Fruit fly (Drosophila melanogaster): ENCODE results near the gene CG7083.

CG7083 gene

dm6 chr3L:8370922-8371321, 30.3 kb downstream of the CG7083 start:
- 0 out of 2 replicates have a peak, but pooled peaks have one; percentile 27 for TF ChIP-seq slbo (GFP tag; IDR thresholded peaks at IDR 0.05)
- TF ChIP-seq sens (GFP tag) = peak; percentile 53
- no peak for TF ChIP-seq ro (GFP tag; IDR thresholded peaks at IDR 0.05)
- TF ChIP-seq CG14965 (GFP tag; optimal IDR thresholded peaks at IDR 0.05; ENCODE audit: borderline replicate concordance) = no peak
- no peak for TF ChIP-seq zfh1 (GFP tag; IDR thresholded peaks at IDR 0.05)
- no peak for TF ChIP-seq CG32532 (GFP tag; IDR thresholded peaks at IDR 0.05)
- 0 out of 2 replicates have a peak, but pooled peaks have one; percentile 9 for TF ChIP-seq vvl (GFP tag; IDR thresholded peaks at IDR 0.05)
- 0 out of 2 replicates have a peak, but pooled peaks have one; percentile 11 for TF ChIP-seq lmd (GFP tag; IDR thresholded peaks at IDR 0.05)
- TF ChIP-seq Ets65A (GFP tag) = peak; percentile 40
- TF ChIP-seq cad (GFP tag; optimal IDR thresholded peaks at IDR 0.05) = no peak
- no peak for TF ChIP-seq prd (optimal IDR thresholded peaks at IDR 0.05)
- peak; percentile 17; the same call in 1 of the 3 replicates for TF ChIP-seq prd (GFP tag; IDR thresholded peaks at IDR 0.05)
- TF ChIP-seq row (GFP tag; IDR thresholded peaks at IDR 0.05) = 0 out of 3 replicates have a peak, but pooled peaks have one; percentile 36
- TF ChIP-seq CG18764 (GFP tag; optimal IDR thresholded peaks at IDR 0.05) = no peak
- TF ChIP-seq ap (GFP tag; IDR thresholded peaks at IDR 0.05) = no peak
- peak; percentile 9 for TF ChIP-seq lbe (GFP tag; optimal IDR thresholded peaks at IDR 0.05)
- no peak for TF ChIP-seq Atf6 (GFP tag; IDR thresholded peaks at IDR 0.05)
- peak; percentile 28; the same call in 1 of the 2 replicates for TF ChIP-seq Rfx (GFP tag; IDR thresholded peaks at IDR 0.05)
- no peak for TF ChIP-seq Adf1 (GFP tag; IDR thresholded peaks at IDR 0.05)
- no peak for TF ChIP-seq Doc2 (GFP tag; IDR thresholded peaks at IDR 0.05)

dm6 chr3L:8371538-8371937, 31.0 kb downstream of the CG7083 start:
- TF ChIP-seq ems (GFP tag; optimal IDR thresholded peaks at IDR 0.05) (no peak), C15 (GFP tag; IDR thresholded peaks at IDR 0.05) (no peak), ttk (GFP tag; IDR thresholded peaks at IDR 0.05) (no peak), CG8388 (GFP tag; optimal IDR thresholded peaks at IDR 0.05) (no peak), CG15479 (GFP tag; optimal IDR thresholded peaks at IDR 0.05) (no peak), exex (tag; optimal IDR thresholded peaks at IDR 0.05) (no peak), CG3995 (GFP tag; optimal IDR thresholded peaks at IDR 0.05) (no peak), vfl (GFP tag; optimal IDR thresholded peaks at IDR 0.05) (no peak), CG18619 (GFP tag; optimal IDR thresholded peaks at IDR 0.05) (no peak), Atf6 (GFP tag; IDR thresholded peaks at IDR 0.05) (no peak)

dm6 chr3L:8372035-8372434, 31.4 kb downstream of the CG7083 start, which contains the start of gene ImpE1:
Gene ImpE1 (plus strand): TSS chr3L:8372405.
- TF ChIP-seq sens (GFP tag) (peak; percentile 14), chinmo (GFP tag; IDR thresholded peaks at IDR 0.05; ENCODE audit: partially characterized antibody) (0 out of 4 replicates have a peak, but pooled peaks have one; percentile 72), bbx (GFP tag; IDR thresholded peaks at IDR 0.05; ENCODE audit: partially characterized antibody) (0 out of 2 replicates have a peak, but pooled peaks have one; percentile 8), CG9932 (GFP tag; IDR thresholded peaks at IDR 0.05) (0 out of 2 replicates have a peak, but pooled peaks have one; percentile 16), Adf1 (GFP tag; IDR thresholded peaks at IDR 0.05) (peak; percentile 73), CG11456 (GFP tag; IDR thresholded peaks at IDR 0.05) (0 out of 3 replicates have a peak, but pooled peaks have one; percentile 5), CG11504 (tag; optimal IDR thresholded peaks at IDR 0.05) (peak; percentile 96), Deaf1 (tag; optimal IDR thresholded peaks at IDR 0.05) (peak; percentile 80), klu (GFP tag; IDR thresholded peaks at IDR 0.05) (0 out of 2 replicates have a peak, but pooled peaks have one; percentile 23), Dfd (GFP tag; optimal IDR thresholded peaks at IDR 0.05) (peak in 1 of 2 experiments; percentile 89), CG6175 (GFP tag; IDR thresholded peaks at IDR 0.05) (peak; percentile 75; the same call in 2 of the 3 replicates), Poxn (GFP tag; IDR thresholded peaks at IDR 0.05) (no peak), CG34376 (GFP tag; optimal IDR thresholded peaks at IDR 0.05) (no peak), CG1024 (GFP tag; IDR thresholded peaks at IDR 0.05) (no peak), vvl (GFP tag; IDR thresholded peaks at IDR 0.05) (peak; percentile 48; the same call in 1 of the 2 replicates), Ets65A (GFP tag) (peak; percentile 35), nom (GFP tag; optimal IDR thresholded peaks at IDR 0.05) (peak; percentile 24), lilli (GFP tag; optimal IDR thresholded peaks at IDR 0.05) (no peak)

Data from whole organism, embryonic.